Fruit fly (Drosophila melanogaster) whole organism, prepupa: ENCODE results near the gene Sry-alpha.

Experiments
- Blimp-1 ChIP-seq: fragments of 200-800 bp; sonication (Bioruptor generic); optimal IDR thresholded peaks from 3 replicates; lab custom pipeline; 2017; ENCODE audit warnings: missing biosample characterization, missing genetic modification characterization, mild to moderate bottlenecking, moderate library complexity, missing genetic modification reagents
- CG11294 ChIP-seq: fragments of 200-800 bp; sonication (Bioruptor generic); IDR thresholded peaks from 2 replicates; pipeline ENCODE4 v1.3.6; 2022; ENCODE audit warnings: missing biosample characterization, missing genetic modification characterization
- CG11762 ChIP-seq: fragments of 200-800 bp; sonication (Bioruptor generic); optimal IDR thresholded peaks from 3 replicates; lab custom pipeline; 2016; ENCODE audit warnings: missing biosample characterization, missing genetic modification characterization; ENCODE audit not compliant: insufficient read depth
- CG11902 ChIP-seq: fragments of 200-800 bp; sonication (Bioruptor generic); optimal IDR thresholded peaks from 3 replicates; lab custom pipeline; 2016; ENCODE audit warnings: missing biosample characterization, missing genetic modification characterization
- CG1621 ChIP-seq: fragments of 200-800 bp; sonication (Bioruptor generic); optimal IDR thresholded peaks from 3 replicates; lab custom pipeline; 2018; ENCODE audit warnings: missing biosample characterization, mild to moderate bottlenecking, missing genetic modification characterization
- CG16779 ChIP-seq: fragments of 200-800 bp; sonication (Bioruptor generic); optimal IDR thresholded peaks from 3 replicates; lab custom pipeline; 2017; ENCODE audit warnings: missing biosample characterization, mild to moderate bottlenecking, missing genetic modification characterization
- CG31627 ChIP-seq: fragments of 200-800 bp; sonication (Bioruptor generic); optimal IDR thresholded peaks from 3 replicates; lab custom pipeline; 2016; ENCODE audit warnings: missing biosample characterization, missing genetic modification characterization
- CG32006 ChIP-seq: fragments of 200-800 bp; sonication (Bioruptor generic); optimal IDR thresholded peaks from 3 replicates; lab custom pipeline; 2017; ENCODE audit warnings: missing biosample characterization, mild to moderate bottlenecking, missing genetic modification characterization
- CG6792 ChIP-seq: fragments of 200-800 bp; sonication (Bioruptor generic); optimal IDR thresholded peaks from 3 replicates; lab custom pipeline; 2016; ENCODE audit warnings: missing biosample characterization, missing genetic modification characterization
- CG6808 ChIP-seq: fragments of 200-800 bp; sonication (Bioruptor generic); optimal IDR thresholded peaks from 3 replicates; lab custom pipeline; 2017; ENCODE audit warnings: missing biosample characterization, missing genetic modification characterization, mild to moderate bottlenecking, moderate library complexity, missing genetic modification reagents
- CG8119 ChIP-seq: fragments of 200-800 bp; sonication (Bioruptor generic); IDR thresholded peaks from 3 replicates; pipeline ENCODE4 v1.3.6; 2022; ENCODE audit warnings: missing biosample characterization, missing genetic modification characterization
- CG8319 ChIP-seq: fragments of 200-800 bp; sonication (Bioruptor generic); optimal IDR thresholded peaks from 3 replicates; lab custom pipeline; 2016; ENCODE audit warnings: missing biosample characterization, missing genetic modification characterization
- CG8632 ChIP-seq: fragments of 200-800 bp; sonication (Bioruptor generic); optimal IDR thresholded peaks from 3 replicates; lab custom pipeline; 2016; ENCODE audit warnings: missing biosample characterization, missing genetic modification characterization
- Eip75B ChIP-seq: fragments of 200-800 bp; sonication (Bioruptor generic); optimal IDR thresholded peaks from 3 replicates; lab custom pipeline; 2016; ENCODE audit warnings: missing biosample characterization, missing genetic modification characterization
- Eip78C ChIP-seq: fragments of 200-800 bp; sonication (Bioruptor generic); peaks from one replicate; lab custom pipeline; 2016; ENCODE audit warnings: missing biosample characterization, missing genetic modification characterization
- Ets21C ChIP-seq: fragments of 200-800 bp; sonication (Bioruptor generic); optimal IDR thresholded peaks from 3 replicates; lab custom pipeline; 2016; ENCODE audit warnings: missing biosample characterization, missing genetic modification characterization
- Ets96B ChIP-seq: fragments of 200-800 bp; optimal IDR thresholded peaks from 2 replicates; lab custom pipeline; 2019; ENCODE audit warnings: missing biosample characterization, mild to moderate bottlenecking, missing genetic modification characterization, moderate library complexity
- Gug ChIP-seq: fragments of 200-800 bp; sonication (Bioruptor generic); IDR thresholded peaks from 2 replicates; pipeline ENCODE4 v1.3.6; 2022; ENCODE audit warnings: missing biosample characterization, missing genetic modification characterization
- Hr38 ChIP-seq: sonication (Bioruptor generic); optimal IDR thresholded peaks from 2 replicates; lab custom pipeline; 2016; ENCODE audit warnings: missing biosample characterization, missing genetic modification characterization
- Hr4 ChIP-seq: fragments of 200-800 bp; sonication (Bioruptor generic); optimal IDR thresholded peaks from 3 replicates; lab custom pipeline; 2016; ENCODE audit warnings: missing biosample characterization, missing genetic modification characterization
- Lpt ChIP-seq: fragments of 200-800 bp; sonication (Bioruptor generic); optimal IDR thresholded peaks from 3 replicates; lab custom pipeline; 2016; ENCODE audit warnings: missing biosample characterization, missing genetic modification characterization
- Met ChIP-seq: fragments of 200-800 bp; sonication (Bioruptor generic); optimal IDR thresholded peaks from 3 replicates; lab custom pipeline; 2016; ENCODE audit warnings: missing biosample characterization, missing genetic modification characterization
- Sox15 ChIP-seq: fragments of 200-800 bp; sonication (Bioruptor generic); optimal IDR thresholded peaks from 3 replicates; lab custom pipeline; 2016; ENCODE audit warnings: missing biosample characterization, missing genetic modification characterization
- achi ChIP-seq: fragments of 200-800 bp; sonication (Bioruptor generic); optimal IDR thresholded peaks from 3 replicates; lab custom pipeline; 2016; ENCODE audit warnings: missing biosample characterization, missing genetic modification characterization
- acj6 ChIP-seq: fragments of 200-800 bp; sonication (Bioruptor generic); optimal IDR thresholded peaks from 3 replicates; lab custom pipeline; 2016; ENCODE audit warnings: missing biosample characterization, missing genetic modification characterization
- cyc ChIP-seq: fragments of 200-800 bp; sonication (Bioruptor generic); optimal IDR thresholded peaks from 3 replicates; lab custom pipeline; 2016; ENCODE audit warnings: missing biosample characterization, missing genetic modification characterization
- dac ChIP-seq: fragments of 200-800 bp; sonication (Bioruptor generic); optimal IDR thresholded peaks from 2 replicates; lab custom pipeline; 2017; ENCODE audit warnings: missing biosample characterization, mild to moderate bottlenecking, missing genetic modification characterization
- eg ChIP-seq: fragments of 200-800 bp; sonication (Bioruptor generic); IDR thresholded peaks from 3 replicates; pipeline ENCODE4 v1.3.6; 2022; ENCODE audit warnings: missing biosample characterization, missing genetic modification characterization
- fd59A ChIP-seq: fragments of 200-800 bp; sonication (Bioruptor generic); optimal IDR thresholded peaks from 2 replicates; lab custom pipeline; 2017; ENCODE audit warnings: missing biosample characterization, mild to moderate bottlenecking, missing genetic modification characterization, missing genetic modification reagents
- fd85E ChIP-seq: fragments of 200-800 bp; sonication (Bioruptor generic); optimal IDR thresholded peaks from 3 replicates; lab custom pipeline; 2016; ENCODE audit warnings: missing biosample characterization, missing genetic modification characterization
- net ChIP-seq: fragments of 200-800 bp; sonication (Bioruptor generic); optimal IDR thresholded peaks from 3 replicates; lab custom pipeline; 2016; ENCODE audit warnings: missing biosample characterization, missing genetic modification characterization
- pdm3 ChIP-seq: fragments of 200-800 bp; sonication (Bioruptor generic); optimal IDR thresholded peaks from 3 replicates; lab custom pipeline; 2016; ENCODE audit warnings: missing biosample characterization, missing genetic modification characterization
- spab ChIP-seq: fragments of 200-800 bp; sonication (Bioruptor generic); optimal IDR thresholded peaks from 2 replicates; lab custom pipeline; 2017; ENCODE audit warnings: missing biosample characterization, mild to moderate bottlenecking, missing genetic modification characterization, missing genetic modification reagents
- svp ChIP-seq: fragments of 200-800 bp; sonication (Bioruptor generic); peaks from one replicate; lab custom pipeline; 2016; ENCODE audit warnings: missing biosample characterization, missing genetic modification characterization
- topi ChIP-seq: fragments of 200-800 bp; sonication (Bioruptor generic); optimal IDR thresholded peaks from 3 replicates; lab custom pipeline; 2016; ENCODE audit warnings: missing biosample characterization, missing genetic modification characterization

The Sry-alpha gene

DNA sequence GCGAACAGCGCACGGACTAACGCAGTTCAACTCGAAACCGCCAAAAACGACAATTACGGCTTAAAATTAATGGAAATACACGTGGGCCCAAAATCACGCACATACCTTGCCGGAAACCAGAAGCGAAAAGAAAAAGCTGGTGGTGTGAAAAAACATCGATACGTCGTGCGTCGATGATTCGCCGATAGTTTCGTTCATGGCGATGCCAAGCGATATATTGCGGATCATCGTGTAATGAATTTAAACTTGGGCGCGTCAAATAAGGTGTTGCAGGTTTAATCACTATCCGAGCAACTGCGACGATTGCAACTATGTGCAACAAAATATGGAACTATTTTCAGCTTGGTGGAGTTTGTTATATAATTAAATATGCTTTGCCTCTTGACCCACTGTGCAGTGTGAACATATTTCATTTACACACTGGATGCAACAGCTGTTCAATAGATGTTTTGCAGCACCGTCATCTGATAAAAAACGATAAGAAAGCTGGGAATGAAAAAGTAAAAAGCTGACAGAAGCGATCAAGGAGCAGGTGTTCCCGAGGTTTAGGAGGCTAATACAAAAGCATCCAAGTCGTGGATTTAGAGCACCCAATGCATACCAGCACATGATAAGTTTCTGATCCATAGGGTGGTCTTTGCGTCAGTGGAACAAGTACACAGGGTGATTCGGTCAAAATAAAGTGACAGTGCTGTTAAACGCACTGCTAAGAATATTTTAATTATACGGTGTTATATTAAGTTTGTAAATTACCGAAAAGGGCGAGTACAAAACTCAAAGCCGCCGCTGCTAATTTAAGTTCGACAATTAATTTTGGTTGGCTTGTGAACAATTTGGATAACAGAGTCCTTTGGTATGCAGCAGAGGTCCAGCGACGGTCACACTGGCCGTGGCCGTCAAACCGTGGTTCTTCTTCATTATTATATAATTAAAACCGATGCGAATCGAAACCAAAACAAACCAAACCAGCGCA lies 6.8 kb downstream of the Sry-alpha start, which contains the start of the genes RpL32 and CG7943 (continued):
- TF ChIP-seq fd85E (peak; percentile 89), cyc (peak; percentile 97), CG11902 (GFP tag; lab: Kevin White, UChicago) (peak; percentile 93), Ets21C (GFP tag; lab: Kevin White, UChicago) (peak; percentile 95), Blimp-1 (GFP tag; lab: Kevin White, UChicago) (peak; percentile 84), Eip75B (GFP tag; lab: Kevin White, UChicago) (peak; percentile 94), Eip78C (GFP tag; lab: Kevin White, UChicago) (peak; percentile 97), Met (GFP tag; lab: Kevin White, UChicago) (peak; percentile 95), CG8319 (GFP tag; lab: Kevin White, UChicago) (peak; percentile 91), dac (peak; percentile 80), CG32006 (GFP tag; lab: Kevin White, UChicago) (peak; percentile 84), CG1621 (tag; lab: Kevin White, UChicago) (peak; percentile 78), CG16779 (tag; lab: Kevin White, UChicago) (peak; percentile 83), Gug (GFP tag; lab: Robert Waterston, UW) (peak; percentile 78), Lpt (GFP tag; lab: Kevin White, UChicago) (peak; percentile 83), topi (peak; percentile 95), Ets96B (tag; lab: Kevin White, UChicago) (peak; percentile 86), svp (GFP tag; lab: Kevin White, UChicago) (peak; percentile 97), pdm3 (peak; percentile 93), CG8632 (GFP tag; lab: Kevin White, UChicago) (peak; percentile 84), eg (peak; percentile 93), spab (GFP tag; lab: Kevin White, UChicago) (no peak), CG6792 (peak; percentile 92), fd59A (peak; percentile 78), achi (GFP tag; lab: Kevin White, UChicago) (peak; percentile 91), Sox15 (GFP tag; lab: Kevin White, UChicago) (peak; percentile 90)
- TF ChIP-seq, all 60 proteins: peak for 57

DNA sequence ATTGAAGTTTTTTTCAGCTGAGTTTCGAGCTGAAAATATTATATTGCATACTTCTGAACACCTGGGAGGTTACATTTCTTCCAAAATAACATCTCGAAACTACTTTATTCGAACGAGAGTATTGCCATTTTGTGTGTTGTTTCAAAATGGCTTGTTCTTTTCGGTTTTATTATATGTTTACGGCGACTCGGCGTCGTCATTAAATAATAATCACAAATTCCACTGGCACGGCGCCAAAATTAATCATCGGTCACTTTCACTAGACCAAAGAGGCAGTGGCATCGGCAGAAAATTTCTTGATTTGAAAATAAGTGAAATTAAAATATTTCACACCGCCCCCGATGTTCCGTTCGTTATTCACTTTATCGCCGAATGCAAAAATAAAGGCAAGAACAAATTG lies 10.9 kb downstream of the Sry-alpha start:
- TF ChIP-seq CG1621 (tag; lab: Kevin White, UChicago) (no peak), acj6 (GFP tag; lab: Kevin White, UChicago) (no peak), CG8119 (GFP tag; lab: Robert Waterston, UW) (no peak), svp (GFP tag; lab: Kevin White, UChicago) (peak; percentile 66), CG11762 (no peak), net (GFP tag; lab: Kevin White, UChicago) (no peak), CG6808 (no peak)

DNA sequence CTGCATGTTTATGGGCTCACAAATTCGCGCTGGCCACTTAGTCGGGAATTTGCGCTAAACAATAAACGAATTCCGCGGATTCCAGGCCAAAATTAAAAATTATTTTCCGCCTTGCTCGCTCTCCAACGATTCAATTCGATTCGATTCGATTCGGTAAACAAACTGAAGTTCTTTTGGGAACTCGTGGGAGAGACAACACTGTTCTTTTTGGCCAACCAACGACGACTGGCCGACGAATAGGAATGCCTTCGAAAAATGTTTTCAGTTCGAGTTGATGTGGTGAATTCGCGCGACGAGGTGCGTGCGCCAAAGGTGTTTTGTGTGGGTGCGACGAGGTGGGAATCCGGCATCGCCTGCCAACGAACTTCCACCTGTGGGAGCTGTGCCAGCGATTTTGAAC lies 12.4 kb downstream of the Sry-alpha start, which contains the start of gene CG15528:
Gene CG15528 (minus strand): TSS at position 180 of the 400 bp plus-strand sequence.
- no peak for TF ChIP-seq CG11294 (GFP tag; lab: Robert Waterston, UW)
- TF ChIP-seq CG31627 (GFP tag; lab: Kevin White, UChicago) = no peak
- no peak for TF ChIP-seq Blimp-1 (GFP tag; lab: Kevin White, UChicago)
- no peak for TF ChIP-seq Hr4 (GFP tag; lab: Kevin White, UChicago)
- no peak for TF ChIP-seq Hr38 (GFP tag; lab: Kevin White, UChicago)
- TF ChIP-seq Ets96B (tag; lab: Kevin White, UChicago) = no peak
